Fruit fly (Drosophila melanogaster) whole organism: ENCODE measurements around the gene CG31109.
A peak's percentile ranks its signal among the peaks of the same experiment; 100 is the strongest.

ENCODE experiments used
- CG8478 ChIP-seq: fragments of >200 bp; optimal IDR thresholded peaks from 2 replicates; lab custom pipeline; 2018; ENCODE audit warnings: inconsistent platforms
- Dll ChIP-seq: fragments of >200 bp; optimal IDR thresholded peaks from 2 replicates; lab custom pipeline; 2017
- EcR ChIP-seq, 2 experiments: fragments of >200 bp; optimal IDR thresholded peaks; 2 replicates each; lab custom pipeline; 2017; ENCODE audit warnings: missing biosample characterization in 2 of 2, missing genetic modification characterization in 2 of 2, missing genetic modification reagents in 2 of 2
- pan ChIP-seq: fragments of >200 bp; optimal IDR thresholded peaks from 2 replicates; lab custom pipeline; 2017
- psq ChIP-seq: fragments of >200 bp; optimal IDR thresholded peaks from 2 replicates; lab custom pipeline; 2017
- usp ChIP-seq: fragments of >200 bp; optimal IDR thresholded peaks from 2 replicates; lab custom pipeline; 2017; ENCODE audit warnings: missing biosample characterization, missing genetic modification characterization, mixed read lengths

Gene CG31109

dm6 chr3R:25054451-25055188 lies at the start of gene CG31109:
CG31109 (minus strand) TSS chr3R:25054653.
- TF ChIP-seq pan, result no peak
- TF ChIP-seq CG8478 (lab: Kevin White, UChicago), result no peak
- no peak for TF ChIP-seq usp (GFP tag; lab: Kevin White, UChicago)
- no peak for TF ChIP-seq EcR (GFP tag; optimal IDR thresholded peaks at IDR 0.05; lab: Kevin White, UChicago)
- no peak for TF ChIP-seq psq (lab: Kevin White, UChicago)
- no peak for TF ChIP-seq Dll (lab: Kevin White, UChicago)

- TF ChIP-seq psq (lab: Kevin White, UChicago), result no peak
- TF ChIP-seq EcR (GFP tag; optimal IDR thresholded peaks at IDR 0.05; lab: Kevin White, UChicago), result no peak
- no peak for TF ChIP-seq Dll (lab: Kevin White, UChicago)
- no peak for TF ChIP-seq CG8478 (lab: Kevin White, UChicago)
- TF ChIP-seq pan, result no peak
- TF ChIP-seq usp (GFP tag; lab: Kevin White, UChicago), result no peak
These were observed 47.8 kb upstream of the CG31109 start, which contains the start of gene CG45095 for dm6 chr3R:25102253-25102652. CG45095 (plus strand) TSS chr3R:25102553.

dm6 chr3R:25097486-25097885 lies 43.0 kb upstream of the CG31109 start, which contains the start of the genes CG33095 and CG33096:
CG33095 (plus strand) TSS chr3R:25097672.
CG33096 (plus strand) TSS chr3R:25097672.
- TF ChIP-seq pan (no peak), Dll (lab: Kevin White, UChicago) (no peak), EcR (GFP tag; optimal IDR thresholded peaks at IDR 0.05; lab: Kevin White, UChicago) (peak in 1 of 2 experiments; percentile 2), psq (lab: Kevin White, UChicago) (no peak), CG8478 (lab: Kevin White, UChicago) (no peak), usp (GFP tag; lab: Kevin White, UChicago) (no peak)

dm6 chr3R:25094639-25095038 lies 40.2 kb upstream of the CG31109 start, which contains the start of gene fd96Cb:
fd96Cb (plus strand) TSS chr3R:25095012.
- TF ChIP-seq CG8478 (lab: Kevin White, UChicago), result peak; percentile 38
- TF ChIP-seq pan, result no peak

- TF ChIP-seq EcR (GFP tag; optimal IDR thresholded peaks at IDR 0.05; lab: Kevin White, UChicago), result no peak
- TF ChIP-seq Dll (lab: Kevin White, UChicago), result peak; percentile 82
These were observed 27.9 kb upstream of the CG31109 start, which contains the start of gene fd96Ca for dm6 chr3R:25082348-25082747. fd96Ca (plus strand) TSS chr3R:25082684.

dm6 chr3R:25080446-25080845 lies 26.0 kb upstream of the CG31109 start:
- TF ChIP-seq psq (lab: Kevin White, UChicago), result no peak
- TF ChIP-seq CG8478 (lab: Kevin White, UChicago), result peak; percentile 54

dm6 chr3R:25078665-25079064 lies 24.2 kb upstream of the CG31109 start:
- TF ChIP-seq CG8478 (lab: Kevin White, UChicago) (no peak), Dll (lab: Kevin White, UChicago) (no peak), EcR (GFP tag; optimal IDR thresholded peaks at IDR 0.05; lab: Kevin White, UChicago) (no peak), psq (lab: Kevin White, UChicago) (no peak), usp (GFP tag; lab: Kevin White, UChicago) (no peak), pan (no peak)

dm6 chr3R:25077280-25077820 lies 22.9 kb upstream of the CG31109 start:
- TF ChIP-seq usp (GFP tag; lab: Kevin White, UChicago), result no peak
- TF ChIP-seq psq (lab: Kevin White, UChicago), result no peak
- no peak for TF ChIP-seq Dll (lab: Kevin White, UChicago)

- TF ChIP-seq usp (GFP tag; lab: Kevin White, UChicago) (no peak), CG8478 (lab: Kevin White, UChicago) (no peak), pan (no peak), EcR (GFP tag; optimal IDR thresholded peaks at IDR 0.05; lab: Kevin White, UChicago) (no peak), psq (lab: Kevin White, UChicago) (no peak), Dll (lab: Kevin White, UChicago) (no peak)
These were observed 20.1 kb upstream of the CG31109 start, which contains the start of the genes shams and CG11920 for dm6 chr3R:25074558-25074964. shams (minus strand) TSS chr3R:25074607. CG11920 (plus strand) TSS chr3R:25074877.

- TF ChIP-seq EcR (GFP tag; optimal IDR thresholded peaks at IDR 0.05; lab: Kevin White, UChicago) (no peak), usp (GFP tag; lab: Kevin White, UChicago) (no peak), CG8478 (lab: Kevin White, UChicago) (no peak), pan (no peak), Dll (lab: Kevin White, UChicago) (no peak)
These were observed 16.4 kb upstream of the CG31109 start, which contains the start of gene CG11836 for dm6 chr3R:25070871-25071270. CG11836 (plus strand) TSS chr3R:25071126.

- TF ChIP-seq EcR (GFP tag; optimal IDR thresholded peaks at IDR 0.05; lab: Kevin White, UChicago), result no peak
- TF ChIP-seq Dll (lab: Kevin White, UChicago), result no peak
- TF ChIP-seq CG8478 (lab: Kevin White, UChicago), result no peak
- no peak for TF ChIP-seq pan
- no peak for TF ChIP-seq usp (GFP tag; lab: Kevin White, UChicago)
- no peak for TF ChIP-seq psq (lab: Kevin White, UChicago)
These were observed 15.1 kb upstream of the CG31109 start, which contains the start of the genes Stt3B and CG11839 for dm6 chr3R:25069569-25069968. Stt3B (minus strand) TSS chr3R:25069637. CG11839 (plus strand) TSS chr3R:25069927.

dm6 chr3R:25066856-25067255 lies 12.4 kb upstream of the CG31109 start:
- TF ChIP-seq EcR (GFP tag; optimal IDR thresholded peaks at IDR 0.05; lab: Kevin White, UChicago) (no peak), Dll (lab: Kevin White, UChicago) (no peak), usp (GFP tag; lab: Kevin White, UChicago) (no peak), CG8478 (lab: Kevin White, UChicago) (no peak), pan (no peak), psq (lab: Kevin White, UChicago) (no peak)
